Worm (Caenorhabditis elegans) whole organism, mixed stage, embryonic: ENCODE data around the gene sra-26.
A peak's percentile ranks its signal among the peaks of the same experiment; 100 is the strongest.

Source experiments
- M03D4.4 ChIP-seq: sonication (generic microtip); optimal IDR thresholded peaks from 2 replicates; lab custom pipeline; 2017; ENCODE audit warnings: mild to moderate bottlenecking, missing genetic modification characterization, missing compliant biosample characterization
- bed-3 ChIP-seq: fragments of 200-800 bp; sonication (Bioruptor generic); optimal IDR thresholded peaks from 3 replicates; lab custom pipeline; 2018; ENCODE audit warnings: mild to moderate bottlenecking, missing genetic modification characterization, moderate library complexity, missing compliant biosample characterization
- ceh-39 ChIP-seq: fragments of 150-350 bp; optimal IDR thresholded peaks from 2 replicates; lab custom pipeline; 2014; ENCODE audit warnings: missing biosample characterization, missing genetic modification characterization
- ceh-43 ChIP-seq: fragments of 200-800 bp; sonication (Bioruptor generic); optimal IDR thresholded peaks from 2 replicates; lab custom pipeline; 2018; ENCODE audit warnings: mild to moderate bottlenecking, missing genetic modification characterization, moderate library complexity, missing compliant biosample characterization
- ceh-83 ChIP-seq: fragments of 200-800 bp; sonication (Bioruptor generic); optimal IDR thresholded peaks from 2 replicates; lab custom pipeline; 2018; ENCODE audit warnings: mild to moderate bottlenecking, missing genetic modification characterization, missing compliant biosample characterization
- ces-1 ChIP-seq: fragments of 150-350 bp; optimal IDR thresholded peaks from 2 replicates; lab custom pipeline; 2014; ENCODE audit warnings: missing biosample characterization, missing genetic modification reagents, missing genetic modification characterization
- cnd-1 ChIP-seq: fragments of 200-800 bp; sonication (Bioruptor generic); optimal IDR thresholded peaks from 2 replicates; lab custom pipeline; 2018; ENCODE audit warnings: mild to moderate bottlenecking, missing genetic modification characterization, missing compliant biosample characterization
- drap-1 ChIP-seq: fragments of 200-800 bp; sonication (Bioruptor generic); optimal IDR thresholded peaks from 3 replicates; lab custom pipeline; 2018; ENCODE audit warnings: mild to moderate bottlenecking, missing genetic modification characterization, missing compliant biosample characterization
- elt-1 ChIP-seq: sonication (generic microtip); optimal IDR thresholded peaks from 2 replicates; lab custom pipeline; 2017; ENCODE audit warnings: missing genetic modification characterization, mild to moderate bottlenecking, missing compliant biosample characterization, antibody characterized with exemption, moderate library complexity, borderline replicate concordance; ENCODE audit not compliant: insufficient read depth
- flh-1 ChIP-seq: fragments of 200-800 bp; sonication (Bioruptor generic); optimal IDR thresholded peaks from 2 replicates; lab custom pipeline; 2018; ENCODE audit warnings: mild to moderate bottlenecking, missing genetic modification characterization, moderate library complexity, missing compliant biosample characterization
- ham-2 ChIP-seq: fragments of 200-800 bp; sonication (Bioruptor generic); optimal IDR thresholded peaks from 2 replicates; lab custom pipeline; 2018; ENCODE audit warnings: mild to moderate bottlenecking, missing genetic modification characterization, missing compliant biosample characterization
- lin-13 ChIP-seq: fragments of 150-350 bp; optimal IDR thresholded peaks from 2 replicates; lab custom pipeline; 2014; ENCODE audit warnings: missing biosample characterization, missing genetic modification characterization
- lin-32 ChIP-seq: fragments of 200-800 bp; sonication (Bioruptor generic); optimal IDR thresholded peaks from 2 replicates; lab custom pipeline; 2018; ENCODE audit warnings: mild to moderate bottlenecking, missing genetic modification characterization, missing compliant biosample characterization
- lsy-2 ChIP-seq: fragments of 150-350 bp; optimal IDR thresholded peaks from 2 replicates; lab custom pipeline; 2014; ENCODE audit warnings: missing biosample characterization, missing genetic modification characterization
- mab-5 ChIP-seq: fragments of 150-350 bp; optimal IDR thresholded peaks from 2 replicates; lab custom pipeline; 2014; ENCODE audit warnings: missing biosample characterization, missing genetic modification characterization
- mep-1 ChIP-seq: fragments of 150-350 bp; optimal IDR thresholded peaks from 2 replicates; lab custom pipeline; 2017; ENCODE audit warnings: missing biosample characterization, missing genetic modification reagents, missing genetic modification characterization, inconsistent platforms
- mls-2 ChIP-seq: sonication (generic microtip); optimal IDR thresholded peaks from 2 replicates; lab custom pipeline; 2016; ENCODE audit warnings: mild to moderate bottlenecking, missing genetic modification characterization, moderate library complexity, missing compliant biosample characterization
- nhr-237 ChIP-seq: fragments of 150-350 bp; optimal IDR thresholded peaks from 2 replicates; lab custom pipeline; 2014; ENCODE audit warnings: missing biosample characterization, missing genetic modification characterization
- nhr-28 ChIP-seq: fragments of 150-350 bp; optimal IDR thresholded peaks from 2 replicates; lab custom pipeline; 2014; ENCODE audit warnings: missing biosample characterization, missing genetic modification characterization
- nhr-76 ChIP-seq: sonication (generic microtip); optimal IDR thresholded peaks from 2 replicates; lab custom pipeline; 2017; ENCODE audit warnings: missing biosample characterization, missing genetic modification characterization
- pha-4 ChIP-seq: fragments of 150-350 bp; optimal IDR thresholded peaks from 2 replicates; lab custom pipeline; 2018; ENCODE audit warnings: missing biosample characterization, missing genetic modification reagents, missing genetic modification characterization
- sem-2 ChIP-seq: fragments of 200-800 bp; sonication (Bioruptor generic); optimal IDR thresholded peaks from 2 replicates; lab custom pipeline; 2018; ENCODE audit warnings: mild to moderate bottlenecking, missing genetic modification characterization, missing compliant biosample characterization
- sptf-1 ChIP-seq: sonication (generic microtip); optimal IDR thresholded peaks from 2 replicates; lab custom pipeline; 2017; ENCODE audit warnings: mild to moderate bottlenecking, missing genetic modification characterization, moderate library complexity, missing compliant biosample characterization
- tbx-8 ChIP-seq: fragments of 200-800 bp; sonication (Bioruptor generic); optimal IDR thresholded peaks from 2 replicates; lab custom pipeline; 2018; ENCODE audit warnings: mild to moderate bottlenecking, missing genetic modification characterization, moderate library complexity, missing compliant biosample characterization
- unc-120 ChIP-seq: sonication (generic microtip); optimal IDR thresholded peaks from 2 replicates; lab custom pipeline; 2017; ENCODE audit warnings: missing genetic modification characterization, missing compliant biosample characterization; ENCODE audit not compliant: poor library complexity, severe bottlenecking
- unc-39 ChIP-seq: fragments of 150-350 bp; optimal IDR thresholded peaks from 2 replicates; lab custom pipeline; 2014; ENCODE audit warnings: missing biosample characterization, missing genetic modification characterization
- unc-62 ChIP-seq: fragments of 150-350 bp; optimal IDR thresholded peaks from 2 replicates; lab custom pipeline; 2014; ENCODE audit warnings: missing biosample characterization, missing genetic modification reagents, missing genetic modification characterization
- zip-8 ChIP-seq: fragments of 150-350 bp; optimal IDR thresholded peaks from 2 replicates; lab custom pipeline; 2014; ENCODE audit warnings: missing biosample characterization, missing genetic modification characterization

Gene sra-26

ce11 chrII:6615232-6616029 is 36.2 kb downstream of the sra-26 start:
- TF ChIP-seq unc-62 (no peak), ham-2 (GFP tag; lab: Kevin White, UChicago) (no peak), lin-13 (tag; lab: Kevin White, UChicago) (no peak), nhr-76 (tag; lab: Kevin White, UChicago) (no peak), lin-32 (GFP tag; lab: Kevin White, UChicago) (no peak), sem-2 (no peak), unc-39 (tag; lab: Kevin White, UChicago) (no peak), nhr-28 (tag; lab: Kevin White, UChicago) (no peak), elt-1 (tag; lab: Kevin White, UChicago) (no peak), ceh-43 (GFP tag; lab: Kevin White, UChicago) (no peak), lsy-2 (tag; lab: Kevin White, UChicago) (no peak), pha-4 (tag; lab: Kevin White, UChicago) (no peak)
- TF ChIP-seq, all 35 proteins: peak for 0

ce11 chrII:6614500-6614899 is 37.1 kb downstream of the sra-26 start:
- TF ChIP-seq ces-1 (GFP tag; lab: Kevin White, UChicago) (no peak), unc-120 (no peak), lin-32 (GFP tag; lab: Kevin White, UChicago) (no peak), unc-62 (no peak), bed-3 (GFP tag; lab: Kevin White, UChicago) (no peak), mls-2 (tag; lab: Kevin White, UChicago) (no peak), mab-5 (tag; lab: Kevin White, UChicago) (no peak), ceh-83 (no peak), unc-39 (tag; lab: Kevin White, UChicago) (no peak), elt-1 (tag; lab: Kevin White, UChicago) (no peak), ham-2 (GFP tag; lab: Kevin White, UChicago) (no peak), cnd-1 (tag; lab: Kevin White, UChicago) (no peak), drap-1 (GFP tag; lab: Kevin White, UChicago) (no peak), nhr-237 (no peak)

- no peak for TF ChIP-seq unc-39 (tag; lab: Kevin White, UChicago)
- no peak for TF ChIP-seq mls-2 (tag; lab: Kevin White, UChicago)
- TF ChIP-seq tbx-8 (GFP tag; lab: Kevin White, UChicago) = no peak
- TF ChIP-seq ceh-39 (tag; lab: Kevin White, UChicago) = no peak
- TF ChIP-seq elt-1 (tag; lab: Kevin White, UChicago) = no peak
- no peak for TF ChIP-seq flh-1 (GFP tag; lab: Kevin White, UChicago)
- TF ChIP-seq M03D4.4 (tag; lab: Kevin White, UChicago) = no peak
- TF ChIP-seq unc-120 = no peak
- no peak for TF ChIP-seq zip-8
- TF ChIP-seq mab-5 (tag; lab: Kevin White, UChicago) = no peak
- TF ChIP-seq mep-1 = no peak
- TF ChIP-seq lin-32 (GFP tag; lab: Kevin White, UChicago) = no peak
Measured at ce11 chrII:6612544-6612943, 39.1 kb downstream of the sra-26 start.

ce11 chrII:6610262-6610661 is 41.4 kb downstream of the sra-26 start:
- TF ChIP-seq elt-1 (tag; lab: Kevin White, UChicago) (peak; percentile 4), tbx-8 (GFP tag; lab: Kevin White, UChicago) (no peak)

- TF ChIP-seq unc-120 (peak; percentile 67), nhr-28 (tag; lab: Kevin White, UChicago) (no peak), mep-1 (no peak), sptf-1 (no peak), mab-5 (tag; lab: Kevin White, UChicago) (no peak), pha-4 (tag; lab: Kevin White, UChicago) (no peak)
Measured at ce11 chrII:6609315-6609842, 42.2 kb downstream of the sra-26 start, which contains the start of gene epg-5. Gene epg-5, minus strand, starts transcription at chrII:6609365.
